Worm (Caenorhabditis elegans) whole organism, L1 larva: ENCODE data around the gene islo-1.

Experiments used
- C04F5.9 ChIP-seq: sonication (generic microtip); optimal IDR thresholded peaks from 2 replicates; lab custom pipeline; 2016; ENCODE audit warnings: missing genetic modification characterization, missing compliant biosample characterization
- C16A3.4 ChIP-seq: fragments of 150-350 bp; optimal IDR thresholded peaks from 2 replicates; lab custom pipeline; 2014; ENCODE audit warnings: missing biosample characterization, missing genetic modification characterization
- F16B12.6 ChIP-seq: fragments of 150-350 bp; optimal IDR thresholded peaks from 2 replicates; lab custom pipeline; 2014; ENCODE audit warnings: missing biosample characterization, missing genetic modification characterization
- Y116A8C.19 ChIP-seq: sonication (generic microtip); optimal IDR thresholded peaks from 2 replicates; lab custom pipeline; 2016; ENCODE audit warnings: missing compliant biosample characterization, missing genetic modification characterization, borderline replicate concordance
- aly-2 ChIP-seq: fragments of 150-350 bp; optimal IDR thresholded peaks from 2 replicates; lab custom pipeline; 2014; ENCODE audit warnings: missing biosample characterization, missing genetic modification characterization
- blmp-1 ChIP-seq: fragments of 150-350 bp; optimal IDR thresholded peaks from 2 replicates; lab custom pipeline; 2014; ENCODE audit warnings: missing biosample characterization, missing genetic modification characterization
- ceh-63 ChIP-seq: fragments of 200-800 bp; sonication (Bioruptor generic); optimal IDR thresholded peaks from 2 replicates; lab custom pipeline; 2018; ENCODE audit warnings: mild to moderate bottlenecking, missing genetic modification characterization, missing compliant biosample characterization
- ceh-82 ChIP-seq, 3 experiments: fragments of 150-350 bp in 1 of 3; sonication (generic microtip) in 2 of 3; optimal IDR thresholded peaks; 2 replicates each; lab custom pipeline; 2014 to 2017; ENCODE audit warnings: missing biosample characterization in 3 of 3, missing genetic modification characterization in 3 of 3
- ceh-90 ChIP-seq: sonication (generic microtip); optimal IDR thresholded peaks from 2 replicates; lab custom pipeline; 2016; ENCODE audit warnings: missing genetic modification characterization, missing compliant biosample characterization
- ces-1 ChIP-seq: fragments of 150-350 bp; optimal IDR thresholded peaks from 2 replicates; lab custom pipeline; 2014; ENCODE audit warnings: missing biosample characterization, missing genetic modification reagents, missing genetic modification characterization
- dpl-1 ChIP-seq, 3 experiments: fragments of 150-350 bp in 2 of 3; sonication (generic microtip) in 1 of 3; optimal IDR thresholded peaks; 2 replicates each; lab custom pipeline; 2014 to 2017; ENCODE audit warnings: missing biosample characterization in 3 of 3, missing genetic modification characterization in 3 of 3, missing genetic modification reagents in 3 of 3
- dsc-1 ChIP-seq: sonication (generic microtip); optimal IDR thresholded peaks from 2 replicates; lab custom pipeline; 2016; ENCODE audit warnings: mild to moderate bottlenecking, missing genetic modification characterization, missing compliant biosample characterization
- efl-1 ChIP-seq, 4 experiments: fragments of 150-350 bp; optimal IDR thresholded peaks in 3 of 4; peaks in 1 of 4; 1 replicate in 1 of 4; 2 replicates in 3 of 4; lab custom pipeline; 2014; ENCODE audit warnings: missing biosample characterization in 2 of 4, missing genetic modification characterization in 2 of 4, missing genetic modification reagents in 2 of 4
- egl-13 ChIP-seq: sonication (generic microtip); optimal IDR thresholded peaks from 2 replicates; lab custom pipeline; 2016; ENCODE audit warnings: missing genotype, missing genetic modification reagents, missing genetic modification characterization, missing compliant biosample characterization
- fkh-10 ChIP-seq: sonication (generic microtip); optimal IDR thresholded peaks from 2 replicates; lab custom pipeline; 2017; ENCODE audit warnings: missing biosample characterization, missing genetic modification reagents, missing genetic modification characterization
- hlh-4 ChIP-seq: sonication (generic microtip); optimal IDR thresholded peaks from 2 replicates; lab custom pipeline; 2016; ENCODE audit warnings: mild to moderate bottlenecking, missing genetic modification characterization, missing compliant biosample characterization
- irx-1 ChIP-seq: sonication (generic microtip); optimal IDR thresholded peaks from 2 replicates; lab custom pipeline; 2016; ENCODE audit warnings: missing genetic modification characterization, missing compliant biosample characterization
- isw-1 ChIP-seq: fragments of 200-800 bp; sonication (Bioruptor generic); IDR thresholded peaks from 2 replicates; pipeline ENCODE4 v1.3.6; 2022; ENCODE audit warnings: missing genetic modification characterization, missing compliant biosample characterization
- jun-1 ChIP-seq: fragments of 150-350 bp; optimal IDR thresholded peaks from 2 replicates; lab custom pipeline; 2014; ENCODE audit warnings: missing biosample characterization, missing genetic modification reagents, missing genetic modification characterization
- lin-13 ChIP-seq: fragments of 150-350 bp; optimal IDR thresholded peaks from 2 replicates; lab custom pipeline; 2014; ENCODE audit warnings: missing biosample characterization, missing genetic modification reagents, missing genetic modification characterization
- lin-14 ChIP-seq: fragments of 200-800 bp; sonication (Bioruptor generic); optimal IDR thresholded peaks from 2 replicates; lab custom pipeline; 2018; ENCODE audit warnings: mild to moderate bottlenecking, missing genetic modification characterization, moderate library complexity, missing compliant biosample characterization
- lin-35 ChIP-seq, 2 experiments: fragments of 150-350 bp; optimal IDR thresholded peaks; 2 replicates each; lab custom pipeline; 2014; ENCODE audit warnings: missing biosample characterization in 2 of 2, missing genetic modification characterization in 2 of 2, missing genetic modification reagents in 2 of 2
- lin-39 ChIP-seq: fragments of 150-350 bp; optimal IDR thresholded peaks from 2 replicates; lab custom pipeline; 2014; ENCODE audit warnings: missing biosample characterization, missing genetic modification reagents, missing genetic modification characterization
- lsy-2 ChIP-seq, 2 experiments: fragments of 150-350 bp; optimal IDR thresholded peaks; 2 replicates each; lab custom pipeline; 2014; ENCODE audit warnings: missing biosample characterization in 2 of 2, missing genetic modification characterization in 2 of 2
- mdl-1 ChIP-seq, 2 experiments: fragments of 150-350 bp; optimal IDR thresholded peaks; 2 replicates each; lab custom pipeline; 2014 to 2017; ENCODE audit warnings: missing biosample characterization in 2 of 2, missing genetic modification characterization in 2 of 2, inconsistent platforms in 1 of 2
- mep-1 ChIP-seq: fragments of 150-350 bp; optimal IDR thresholded peaks from 2 replicates; lab custom pipeline; 2014; ENCODE audit warnings: missing biosample characterization, missing genetic modification characterization
- nhr-20 ChIP-seq: sonication (generic microtip); optimal IDR thresholded peaks from 2 replicates; lab custom pipeline; 2016; ENCODE audit warnings: mild to moderate bottlenecking, missing genetic modification characterization, missing compliant biosample characterization
- nhr-237 ChIP-seq: fragments of 150-350 bp; optimal IDR thresholded peaks from 2 replicates; lab custom pipeline; 2014; ENCODE audit warnings: missing biosample characterization, missing genetic modification characterization
- nhr-47 ChIP-seq: sonication (generic microtip); optimal IDR thresholded peaks from 2 replicates; lab custom pipeline; 2016; ENCODE audit warnings: mild to moderate bottlenecking, missing genetic modification characterization, moderate library complexity, missing compliant biosample characterization
- nhr-71 ChIP-seq: sonication (generic microtip); optimal IDR thresholded peaks from 2 replicates; lab custom pipeline; 2016; ENCODE audit warnings: mild to moderate bottlenecking, missing genetic modification characterization, moderate library complexity, missing compliant biosample characterization
- nhr-77 ChIP-seq: fragments of 150-350 bp; optimal IDR thresholded peaks from 2 replicates; lab custom pipeline; 2014; ENCODE audit warnings: missing biosample characterization, missing genetic modification characterization
- nhr-85 ChIP-seq: sonication (generic microtip); peaks from one replicate; lab custom pipeline; 2016; ENCODE audit warnings: missing genetic modification characterization, inconsistent platforms, missing compliant biosample characterization
- nhr-90 ChIP-seq: sonication (generic microtip); optimal IDR thresholded peaks from 2 replicates; lab custom pipeline; 2016; ENCODE audit warnings: mild to moderate bottlenecking, missing genetic modification characterization, missing compliant biosample characterization; ENCODE audit not compliant: poor library complexity
- pqm-1 ChIP-seq: sonication (generic microtip); optimal IDR thresholded peaks from 3 replicates; lab custom pipeline; 2017; ENCODE audit warnings: missing biosample characterization, missing genetic modification characterization
- snpc-4 ChIP-seq: fragments of 150-350 bp; optimal IDR thresholded peaks from 2 replicates; lab custom pipeline; 2014; ENCODE audit warnings: missing biosample characterization, missing genetic modification characterization
- snu-23 ChIP-seq: sonication (generic microtip); optimal IDR thresholded peaks from 2 replicates; lab custom pipeline; 2016; ENCODE audit warnings: missing genetic modification characterization, missing compliant biosample characterization
- sox-4 ChIP-seq: sonication (generic microtip); optimal IDR thresholded peaks from 2 replicates; lab custom pipeline; 2016; ENCODE audit warnings: missing genetic modification characterization, missing compliant biosample characterization
- sptf-1 ChIP-seq: fragments of 150-350 bp; optimal IDR thresholded peaks from 2 replicates; lab custom pipeline; 2014; ENCODE audit warnings: missing biosample characterization, missing genetic modification characterization
- swsn-7 ChIP-seq: sonication (generic microtip); optimal IDR thresholded peaks from 2 replicates; lab custom pipeline; 2016; ENCODE audit warnings: missing genetic modification characterization, missing compliant biosample characterization
- tbx-2 ChIP-seq: sonication (generic microtip); optimal IDR thresholded peaks from 2 replicates; lab custom pipeline; 2016; ENCODE audit warnings: missing genetic modification characterization, missing compliant biosample characterization
- tlp-1 ChIP-seq: fragments of 150-350 bp; optimal IDR thresholded peaks from 2 replicates; lab custom pipeline; 2014; ENCODE audit warnings: missing biosample characterization, missing genetic modification characterization
- unc-130 ChIP-seq: fragments of 150-350 bp; optimal IDR thresholded peaks from 2 replicates; lab custom pipeline; 2017; ENCODE audit warnings: missing biosample characterization, missing genetic modification characterization, inconsistent platforms
- unc-86 ChIP-seq: sonication (generic microtip); optimal IDR thresholded peaks from 2 replicates; lab custom pipeline; 2016; ENCODE audit warnings: missing genetic modification characterization, missing compliant biosample characterization
- xbp-1 ChIP-seq: sonication (generic microtip); optimal IDR thresholded peaks from 2 replicates; lab custom pipeline; 2016; ENCODE audit warnings: missing genetic modification characterization, missing compliant biosample characterization
- zip-4 ChIP-seq: fragments of 200-800 bp; sonication (Bioruptor generic); optimal IDR thresholded peaks from 2 replicates; lab custom pipeline; 2018; ENCODE audit warnings: mild to moderate bottlenecking, missing genetic modification characterization, moderate library complexity, missing compliant biosample characterization
- ztf-4 ChIP-seq: fragments of 150-350 bp; optimal IDR thresholded peaks from 2 replicates; lab custom pipeline; 2014; ENCODE audit warnings: missing biosample characterization, missing genetic modification characterization

islo-1 gene

ce11 chrIV:8112646-8113045 lies 23.5 kb upstream of the islo-1 start (continued):
- TF ChIP-seq lin-13 (GFP tag; lab: Kevin White, UChicago), result no peak
- no peak for TF ChIP-seq ces-1 (GFP tag; lab: Kevin White, UChicago)
- TF ChIP-seq snpc-4, result no peak
- no peak for TF ChIP-seq C04F5.9 (tag; lab: Kevin White, UChicago)
- no peak for TF ChIP-seq ztf-4 (tag; lab: Kevin White, UChicago)

- TF ChIP-seq lin-13 (GFP tag; lab: Kevin White, UChicago) (no peak), sox-4 (peak; percentile 16), fkh-10 (no peak), mdl-1 (tag; optimal IDR thresholded peaks at IDR 0.05; lab: Kevin White, UChicago) (peak in 1 of 2 experiments; percentile 61), nhr-90 (tag; lab: Kevin White, UChicago) (peak; percentile 0), dpl-1 (GFP tag; optimal IDR thresholded peaks at IDR 0.05; lab: Kevin White, UChicago) (peak in 2 of 3 experiments; percentile 12 to 46), nhr-85 (no peak), egl-13 (tag; lab: Kevin White, UChicago) (no peak), irx-1 (tag; lab: Kevin White, UChicago) (no peak), C16A3.4 (tag; lab: Kevin White, UChicago) (no peak), zip-4 (GFP tag; lab: Kevin White, UChicago) (no peak), tbx-2 (no peak), pqm-1 (tag; lab: Kevin White, UChicago) (no peak), swsn-7 (tag; lab: Kevin White, UChicago) (no peak), lin-35 (GFP tag; optimal IDR thresholded peaks at IDR 0.05; lab: Kevin White, UChicago) (peak in 1 of 2 experiments; percentile 42), snu-23 (peak; percentile 2), efl-1 (optimal IDR thresholded peaks at IDR 0.05; lab: Kevin White, UChicago) (peak; percentile 18 to 40), efl-1 (GFP tag; optimal IDR thresholded peaks at IDR 0.05 in 1 of 2; lab: Kevin White, UChicago) (peak; percentile 45 to 77), hlh-4 (tag; lab: Kevin White, UChicago) (no peak), jun-1 (tag; lab: Kevin White, UChicago) (no peak), xbp-1 (tag; lab: Kevin White, UChicago) (peak; percentile 49), lin-14 (no peak), nhr-47 (tag; lab: Kevin White, UChicago) (peak; percentile 15), nhr-20 (tag; lab: Kevin White, UChicago) (peak; percentile 18), Y116A8C.19 (no peak), F16B12.6 (tag; lab: Kevin White, UChicago) (peak; percentile 92), nhr-77 (tag; lab: Kevin White, UChicago) (no peak), nhr-71 (no peak), unc-130 (no peak), lsy-2 (tag; optimal IDR thresholded peaks at IDR 0.05; lab: Kevin White, UChicago) (peak in 1 of 2 experiments; percentile 37), sptf-1 (no peak), isw-1 (GFP tag; lab: Robert Waterston, UW) (no peak), mep-1 (tag; lab: Kevin White, UChicago) (peak; percentile 38), blmp-1 (tag; lab: Kevin White, UChicago) (peak; percentile 11)
Observed at ce11 chrIV:8113161-8113560, 23.0 kb upstream of the islo-1 start, which contains the start of gene Y42H9AR.1. TSS of gene Y42H9AR.1 (plus strand) at chrIV:8113393.

- TF ChIP-seq snpc-4 (no peak), dsc-1 (no peak), irx-1 (tag; lab: Kevin White, UChicago) (no peak), tlp-1 (tag; lab: Kevin White, UChicago) (no peak), nhr-237 (no peak), aly-2 (tag; lab: Kevin White, UChicago) (no peak), swsn-7 (tag; lab: Kevin White, UChicago) (no peak), ceh-63 (GFP tag; lab: Kevin White, UChicago) (no peak), mep-1 (tag; lab: Kevin White, UChicago) (no peak), nhr-20 (tag; lab: Kevin White, UChicago) (no peak), pqm-1 (tag; lab: Kevin White, UChicago) (no peak), ceh-90 (tag; lab: Kevin White, UChicago) (no peak), ceh-82 (tag; optimal IDR thresholded peaks at IDR 0.05; lab: Kevin White, UChicago) (no peak), unc-86 (tag; lab: Kevin White, UChicago) (no peak), snu-23 (no peak), egl-13 (tag; lab: Kevin White, UChicago) (no peak), lin-39 (tag; lab: Kevin White, UChicago) (no peak)
Observed at ce11 chrIV:8114535-8114934, 21.7 kb upstream of the islo-1 start.
